Worm (Caenorhabditis elegans) whole organism, midembryonic: ENCODE data around the gene pqn-80.

ENCODE experiments used
- T22C8.4 ChIP-seq: fragments of 200-800 bp; sonication (Bioruptor generic); IDR thresholded peaks from 2 replicates; pipeline ENCODE4 v1.3.6; 2022; ENCODE audit warnings: missing genetic modification characterization, missing compliant biosample characterization
- ztf-29 ChIP-seq: fragments of 200-800 bp; sonication (Bioruptor generic); IDR thresholded peaks from 2 replicates; pipeline ENCODE4 v1.3.6; 2022; ENCODE audit warnings: missing genetic modification reagents, missing genetic modification characterization, missing compliant biosample characterization

DNA sequence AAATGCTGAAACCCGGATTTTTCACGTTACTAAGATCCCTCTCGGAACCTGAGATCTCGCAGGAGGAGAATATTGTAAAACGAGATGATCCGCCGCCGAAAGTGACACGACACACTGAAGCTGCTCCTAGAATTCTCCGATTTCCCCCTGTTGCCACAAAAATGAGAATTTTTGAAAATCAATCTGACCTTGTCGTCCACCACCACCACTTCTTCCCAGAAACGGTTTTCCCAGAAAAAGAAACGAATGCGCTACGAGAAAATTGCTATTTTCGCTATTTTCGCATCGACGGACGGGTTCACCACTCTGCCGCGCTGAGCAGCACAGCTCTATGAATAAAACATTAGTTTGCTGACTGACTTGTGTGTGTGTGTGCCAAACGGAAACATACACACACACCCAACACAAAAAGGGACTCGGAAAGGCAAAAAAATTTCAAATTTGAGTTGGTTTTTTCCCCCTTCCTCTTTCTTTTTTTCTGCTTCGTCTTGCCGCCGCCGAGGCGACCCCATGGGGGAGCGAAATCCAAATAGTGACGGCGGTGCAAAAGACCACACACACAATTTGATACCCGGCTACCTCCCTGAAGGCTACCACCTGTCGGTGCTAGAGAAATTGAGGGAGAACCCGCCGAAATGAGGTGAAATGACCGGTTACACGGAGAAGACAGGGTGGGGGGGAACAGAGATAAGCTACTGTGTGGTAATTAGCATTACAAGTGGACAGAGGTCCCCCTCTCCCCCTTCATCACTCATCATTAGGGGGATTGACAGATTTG is 13.0 kb upstream of the pqn-80 start:
- TF ChIP-seq ztf-29 (GFP tag; lab: Robert Waterston, UW) (no peak), T22C8.4 (GFP tag; lab: Robert Waterston, UW) (no peak)
